Worm (Caenorhabditis elegans) whole organism, L3 larva: ENCODE measurements around the gene frpr-6.

Experiments
- R02D3.7 ChIP-seq: fragments of 150-350 bp; optimal IDR thresholded peaks from 2 replicates; lab custom pipeline; 2014; ENCODE audit warnings: missing biosample characterization, missing genetic modification characterization
- ZK546.5 ChIP-seq: sonication (generic microtip); optimal IDR thresholded peaks from 2 replicates; lab custom pipeline; 2017; ENCODE audit warnings: missing biosample characterization, missing genetic modification characterization
- aly-2 ChIP-seq: fragments of 150-350 bp; optimal IDR thresholded peaks from 2 replicates; lab custom pipeline; 2014; ENCODE audit warnings: missing biosample characterization, missing genetic modification characterization
- ama-1 ChIP-seq: fragments of 150-350 bp; optimal IDR thresholded peaks from 2 replicates; lab custom pipeline; 2018
- ceh-28 ChIP-seq: fragments of 150-350 bp; optimal IDR thresholded peaks from 2 replicates; lab custom pipeline; 2014; ENCODE audit warnings: missing biosample characterization, missing genetic modification reagents, missing genetic modification characterization
- ceh-82 ChIP-seq: fragments of 150-350 bp; optimal IDR thresholded peaks from 2 replicates; lab custom pipeline; 2014; ENCODE audit warnings: missing biosample characterization, missing genetic modification characterization
- ceh-9 ChIP-seq: sonication (generic microtip); optimal IDR thresholded peaks from 2 replicates; lab custom pipeline; 2018; ENCODE audit warnings: missing biosample characterization, missing genetic modification characterization
- daf-12 ChIP-seq: fragments of 150-350 bp; optimal IDR thresholded peaks from 2 replicates; lab custom pipeline; 2014; ENCODE audit warnings: missing biosample characterization, missing genetic modification reagents, missing genetic modification characterization
- egl-27 ChIP-seq: sonication (generic microtip); optimal IDR thresholded peaks from 4 replicates; lab custom pipeline; 2017; ENCODE audit warnings: missing biosample characterization, missing genetic modification reagents, missing genetic modification characterization
- elt-1 ChIP-seq: fragments of 150-350 bp; optimal IDR thresholded peaks from 2 replicates; lab custom pipeline; 2014; ENCODE audit warnings: missing biosample characterization, missing genetic modification characterization
- elt-2 ChIP-seq: sonication (generic microtip); optimal IDR thresholded peaks from 2 replicates; lab custom pipeline; 2016; ENCODE audit warnings: missing genetic modification reagents, mild to moderate bottlenecking, missing genetic modification characterization, missing compliant biosample characterization
- elt-3 ChIP-seq, 3 experiments: fragments of 150-350 bp in 1 of 3; sonication (generic microtip) in 2 of 3; optimal IDR thresholded peaks; 2 replicates in 2 of 3; 4 replicates in 1 of 3; lab custom pipeline; 2014 to 2017; ENCODE audit warnings: missing biosample characterization in 3 of 3, missing genetic modification characterization in 3 of 3
- eor-1 ChIP-seq, 2 experiments: fragments of 150-350 bp; optimal IDR thresholded peaks; 2 replicates each; lab custom pipeline; 2014 to 2018; ENCODE audit warnings: missing biosample characterization in 2 of 2, missing genetic modification characterization in 2 of 2
- fkh-10 ChIP-seq: sonication (generic microtip); optimal IDR thresholded peaks from 2 replicates; lab custom pipeline; 2017; ENCODE audit warnings: missing biosample characterization, missing genetic modification reagents, missing genetic modification characterization
- fkh-2 ChIP-seq: fragments of 150-350 bp; optimal IDR thresholded peaks from 2 replicates; lab custom pipeline; 2014; ENCODE audit warnings: missing biosample characterization, missing genetic modification reagents, missing genetic modification characterization
- hmg-11 ChIP-seq: sonication (generic microtip); optimal IDR thresholded peaks from 2 replicates; lab custom pipeline; 2016; ENCODE audit warnings: missing genetic modification characterization, missing compliant biosample characterization
- jun-1 ChIP-seq: fragments of 150-350 bp; optimal IDR thresholded peaks from 2 replicates; lab custom pipeline; 2014; ENCODE audit warnings: missing biosample characterization, missing genetic modification reagents, missing genetic modification characterization
- lin-15B ChIP-seq: fragments of 150-350 bp; optimal IDR thresholded peaks from 2 replicates; lab custom pipeline; 2014; ENCODE audit warnings: missing biosample characterization, missing genetic modification characterization
- lsy-12 ChIP-seq: sonication (generic microtip); optimal IDR thresholded peaks from 2 replicates; lab custom pipeline; 2016; ENCODE audit warnings: mild to moderate bottlenecking, missing genetic modification characterization, missing compliant biosample characterization
- mml-1 ChIP-seq: fragments of 150-350 bp; sonication (generic microtip); optimal IDR thresholded peaks from 3 replicates; lab custom pipeline; 2014; ENCODE audit warnings: missing biosample characterization, missing genetic modification characterization
- nfya-1 ChIP-seq: sonication (generic microtip); optimal IDR thresholded peaks from 2 replicates; lab custom pipeline; 2017; ENCODE audit warnings: missing genetic modification characterization, mild to moderate bottlenecking, missing compliant biosample characterization, antibody characterized with exemption, moderate library complexity; ENCODE audit not compliant: insufficient read depth
- nhr-11 ChIP-seq: fragments of 150-350 bp; optimal IDR thresholded peaks from 2 replicates; lab custom pipeline; 2014; ENCODE audit warnings: missing biosample characterization, missing genetic modification characterization
- nhr-12 ChIP-seq: fragments of 150-350 bp; optimal IDR thresholded peaks from 2 replicates; lab custom pipeline; 2014; ENCODE audit warnings: missing biosample characterization, missing genetic modification characterization
- nhr-23 ChIP-seq: fragments of 150-350 bp; optimal IDR thresholded peaks from 2 replicates; lab custom pipeline; 2014; ENCODE audit warnings: missing biosample characterization, missing genetic modification reagents, missing genetic modification characterization
- nhr-237 ChIP-seq: fragments of 150-350 bp; optimal IDR thresholded peaks from 2 replicates; lab custom pipeline; 2014; ENCODE audit warnings: missing biosample characterization, missing genetic modification characterization
- nhr-25 ChIP-seq: sonication (generic microtip); optimal IDR thresholded peaks from 2 replicates; lab custom pipeline; 2017; ENCODE audit warnings: missing biosample characterization, missing genetic modification characterization
- nhr-28 ChIP-seq: fragments of 150-350 bp; optimal IDR thresholded peaks from 2 replicates; lab custom pipeline; 2014; ENCODE audit warnings: missing biosample characterization, missing genetic modification characterization
- nhr-43 ChIP-seq: sonication (generic microtip); optimal IDR thresholded peaks from 2 replicates; lab custom pipeline; 2016; ENCODE audit warnings: mild to moderate bottlenecking, missing genetic modification characterization, missing compliant biosample characterization; ENCODE audit not compliant: poor library complexity, severe bottlenecking
- nhr-67 ChIP-seq: fragments of 150-350 bp; optimal IDR thresholded peaks from 2 replicates; lab custom pipeline; 2014; ENCODE audit warnings: missing biosample characterization, missing genetic modification characterization
- nhr-76 ChIP-seq: fragments of 150-350 bp; sonication (generic microtip); optimal IDR thresholded peaks from 5 replicates; lab custom pipeline; 2014; ENCODE audit warnings: missing biosample characterization, missing genetic modification characterization
- nhr-77 ChIP-seq: fragments of 150-350 bp; optimal IDR thresholded peaks from 2 replicates; lab custom pipeline; 2014; ENCODE audit warnings: missing biosample characterization, missing genetic modification characterization
- pha-4 ChIP-seq: fragments of 150-350 bp; optimal IDR thresholded peaks from 2 replicates; lab custom pipeline; 2014; ENCODE audit warnings: missing biosample characterization, missing genetic modification reagents, missing genetic modification characterization
- pqm-1 ChIP-seq: fragments of 150-350 bp; optimal IDR thresholded peaks from 2 replicates; lab custom pipeline; 2017; ENCODE audit warnings: missing biosample characterization, missing genetic modification characterization, inconsistent platforms
- skn-1 ChIP-seq: fragments of 150-350 bp; optimal IDR thresholded peaks from 2 replicates; lab custom pipeline; 2014; ENCODE audit warnings: missing biosample characterization, missing genetic modification characterization
- snpc-4 ChIP-seq: fragments of 150-350 bp; optimal IDR thresholded peaks from 2 replicates; lab custom pipeline; 2014; ENCODE audit warnings: missing biosample characterization, missing genetic modification characterization
- tbx-2 ChIP-seq: sonication (generic microtip); optimal IDR thresholded peaks from 2 replicates; lab custom pipeline; 2016; ENCODE audit warnings: mild to moderate bottlenecking, missing genetic modification characterization, missing compliant biosample characterization
- zag-1 ChIP-seq: fragments of 150-350 bp; optimal IDR thresholded peaks from 2 replicates; lab custom pipeline; 2014; ENCODE audit warnings: missing biosample characterization, missing genetic modification characterization
- ztf-11 ChIP-seq: fragments of 150-350 bp; optimal IDR thresholded peaks from 2 replicates; lab custom pipeline; 2014; ENCODE audit warnings: missing biosample characterization, missing genetic modification characterization

The frpr-6 gene

DNA sequence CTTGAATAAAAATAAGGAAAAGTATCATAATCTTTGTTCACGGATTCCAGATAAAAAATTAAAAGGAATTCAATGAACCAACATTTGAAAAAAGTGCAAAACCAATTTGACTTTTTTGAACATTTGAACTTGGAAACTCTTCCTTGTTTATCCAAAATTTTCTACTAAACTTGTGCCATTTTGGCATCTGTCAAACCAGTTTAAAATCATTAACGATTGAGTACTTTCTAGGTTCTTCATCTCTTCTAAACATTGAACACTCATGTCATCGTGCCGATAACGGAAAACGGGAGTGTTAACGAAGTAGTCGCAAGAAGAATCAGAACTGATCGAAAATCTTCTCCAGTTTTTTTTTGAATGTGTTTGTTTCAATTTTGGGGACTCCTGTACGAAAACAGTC lies 16.7 kb downstream of the frpr-6 start:
- TF ChIP-seq elt-3 (tag; optimal IDR thresholded peaks at IDR 0.05; lab: Kevin White, UChicago): no peak
- peak; percentile 11 for TF ChIP-seq nhr-43 (tag; lab: Kevin White, UChicago)
- no peak for TF ChIP-seq skn-1
- TF ChIP-seq nhr-23: peak; percentile 37
- TF ChIP-seq nhr-25 (tag; lab: Kevin White, UChicago): peak; percentile 12

ce11 chrV:9082350-9082749 lies 18.6 kb downstream of the frpr-6 start:
- TF ChIP-seq pqm-1 (tag; lab: Kevin White, UChicago): no peak
- TF ChIP-seq nhr-25 (tag; lab: Kevin White, UChicago): peak; percentile 32
- TF ChIP-seq nhr-23: peak; percentile 3

DNA sequence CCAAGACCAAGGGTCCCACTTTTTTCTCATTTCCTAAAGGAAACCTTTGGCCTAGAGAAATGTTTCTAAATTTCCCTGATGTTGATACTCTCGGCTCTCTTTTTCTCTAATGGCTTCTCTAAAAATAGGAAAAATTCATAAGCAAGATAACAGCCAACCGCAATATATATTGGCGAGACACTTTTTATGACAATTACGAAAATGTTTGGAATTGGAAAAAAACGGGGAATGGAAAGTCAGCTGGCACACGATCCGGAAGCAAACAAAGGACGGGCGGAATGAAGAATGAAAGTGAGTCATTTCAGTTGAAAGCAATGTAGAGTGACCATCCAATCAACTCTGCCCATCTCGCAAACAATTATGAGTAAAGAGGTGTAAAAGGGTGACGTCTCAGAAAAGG lies 19.6 kb downstream of the frpr-6 start:
- TF ChIP-seq nhr-76 (no peak), R02D3.7 (tag; lab: Kevin White, UChicago) (no peak), nhr-23 (no peak), snpc-4 (tag; lab: Kevin White, UChicago) (no peak), elt-3 (tag; optimal IDR thresholded peaks at IDR 0.05; lab: Kevin White, UChicago) (no peak), lsy-12 (tag; lab: Kevin White, UChicago) (no peak), nhr-28 (tag; lab: Kevin White, UChicago) (no peak), eor-1 (tag; optimal IDR thresholded peaks at IDR 0.05; lab: Kevin White, UChicago) (no peak), ceh-9 (no peak), ceh-28 (tag; lab: Kevin White, UChicago) (no peak), skn-1 (no peak), tbx-2 (tag; lab: Kevin White, UChicago) (no peak), daf-12 (tag; lab: Kevin White, UChicago) (no peak), egl-27 (no peak), zag-1 (tag; lab: Kevin White, UChicago) (no peak), ceh-82 (tag; lab: Kevin White, UChicago) (no peak), nhr-67 (no peak), nhr-12 (tag; lab: Kevin White, UChicago) (no peak), fkh-10 (GFP tag; lab: Kevin White, UChicago) (no peak), pha-4 (peak; percentile 75), pqm-1 (tag; lab: Kevin White, UChicago) (peak; percentile 80), lin-15B (no peak), elt-2 (tag; lab: Kevin White, UChicago) (peak; percentile 67), ama-1 (lab: Kevin White, UChicago) (no peak), fkh-2 (no peak), aly-2 (tag; lab: Kevin White, UChicago) (no peak), mml-1 (tag; lab: Kevin White, UChicago) (no peak), nhr-77 (tag; lab: Kevin White, UChicago) (no peak), nhr-237 (tag; lab: Kevin White, UChicago) (no peak), elt-1 (no peak), ZK546.5 (tag; lab: Kevin White, UChicago) (no peak), jun-1 (tag; lab: Kevin White, UChicago) (peak; percentile 2), nhr-43 (tag; lab: Kevin White, UChicago) (no peak), nfya-1 (tag; lab: Kevin White, UChicago) (peak; percentile 38)
- TF ChIP-seq, all 47 proteins: peak for 5

- TF ChIP-seq pqm-1 (tag; lab: Kevin White, UChicago) (peak; percentile 93), ztf-11 (tag; lab: Kevin White, UChicago) (no peak), nhr-43 (tag; lab: Kevin White, UChicago) (no peak), jun-1 (tag; lab: Kevin White, UChicago) (peak; percentile 68), nhr-77 (tag; lab: Kevin White, UChicago) (no peak), elt-2 (tag; lab: Kevin White, UChicago) (peak; percentile 99), nhr-11 (tag; lab: Kevin White, UChicago) (no peak), hmg-11 (tag; lab: Kevin White, UChicago) (no peak), pha-4 (peak; percentile 62)
Observed at ce11 chrV:9079965-9080432, 21.0 kb downstream of the frpr-6 start.
